Worm (Caenorhabditis elegans): Measurements from ENCODE around the gene F35C5.3.

Gene F35C5.3

DNA sequence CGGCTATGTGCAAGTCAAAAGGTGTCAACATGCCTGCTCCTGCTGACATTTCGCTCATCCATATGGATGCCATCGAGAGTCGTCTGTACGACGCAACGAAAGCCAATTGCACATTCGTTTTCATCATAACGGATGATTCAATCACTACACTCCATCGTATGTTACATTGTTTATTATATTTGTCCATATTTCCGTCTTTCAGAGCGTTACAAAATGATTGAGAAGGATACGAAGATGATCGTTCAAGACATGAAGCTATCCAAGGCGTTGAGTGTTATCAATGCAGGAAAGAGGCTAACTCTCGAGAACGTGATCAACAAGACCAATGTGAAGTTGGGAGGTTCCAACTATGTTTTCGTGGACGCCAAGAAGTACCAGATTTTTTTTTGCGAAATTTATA, 32.9 kb downstream of the F35C5.3 start:
- TF ChIP-seq egl-5 (tag; optimal IDR thresholded peaks at IDR 0.05) = no peak
- no peak for TF ChIP-seq tbx-2 (tag; optimal IDR thresholded peaks at IDR 0.05)
- no peak for TF ChIP-seq unc-39 (tag; optimal IDR thresholded peaks at IDR 0.05)
- no peak for TF ChIP-seq aly-2 (tag; optimal IDR thresholded peaks at IDR 0.05)
- TF ChIP-seq elt-3 (tag; optimal IDR thresholded peaks at IDR 0.05) = no peak
- no peak for TF ChIP-seq fkh-10 (GFP tag; optimal IDR thresholded peaks at IDR 0.05)
- TF ChIP-seq nfya-1 (tag; optimal IDR thresholded peaks at IDR 0.05; ENCODE audit: insufficient read depth) = no peak
- no peak for TF ChIP-seq nhr-11 (tag; optimal IDR thresholded peaks at IDR 0.05)
- TF ChIP-seq nhr-77 (tag; optimal IDR thresholded peaks at IDR 0.05) = no peak
- no peak for TF ChIP-seq pqm-1 (tag; optimal IDR thresholded peaks at IDR 0.05)
- TF ChIP-seq ztf-11 (tag; optimal IDR thresholded peaks at IDR 0.05) = no peak

DNA sequence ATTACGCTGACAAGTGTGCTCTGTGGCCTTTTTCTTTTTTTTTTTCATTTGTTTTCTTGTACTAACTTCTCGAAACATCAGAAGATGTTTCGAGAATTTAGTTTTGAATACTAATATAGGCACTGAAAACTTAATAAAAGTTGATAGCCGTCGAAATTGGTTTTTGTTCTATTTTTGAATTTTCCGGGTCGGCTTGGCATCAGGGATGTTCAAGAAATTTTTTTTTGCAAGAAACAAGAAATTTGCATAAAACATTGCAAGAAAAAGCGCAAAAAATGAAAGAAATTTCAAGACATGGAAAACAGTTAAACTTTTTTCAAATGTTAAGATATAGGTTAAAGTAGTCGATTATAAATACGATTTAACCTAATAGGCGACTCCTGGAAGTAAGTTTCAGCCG, 34.7 kb downstream of the F35C5.3 start:
- TF ChIP-seq elt-1 (tag; optimal IDR thresholded peaks at IDR 0.05) (no peak), lin-15B (tag; optimal IDR thresholded peaks at IDR 0.05) (no peak), nhr-23 (tag; optimal IDR thresholded peaks at IDR 0.05) (no peak), elt-3 (tag; optimal IDR thresholded peaks at IDR 0.05) (no peak), nfya-1 (tag; optimal IDR thresholded peaks at IDR 0.05; ENCODE audit: insufficient read depth) (no peak), aly-2 (tag; optimal IDR thresholded peaks at IDR 0.05) (no peak), nhr-25 (tag; optimal IDR thresholded peaks at IDR 0.05) (no peak), ztf-4 (tag; optimal IDR thresholded peaks at IDR 0.05) (no peak), R02D3.7 (tag; optimal IDR thresholded peaks at IDR 0.05) (no peak), nhr-12 (tag; optimal IDR thresholded peaks at IDR 0.05) (no peak), skn-1 (tag; optimal IDR thresholded peaks at IDR 0.05) (no peak), nhr-77 (tag; optimal IDR thresholded peaks at IDR 0.05) (no peak), ceh-9 (tag; optimal IDR thresholded peaks at IDR 0.05) (no peak), ama-1 (optimal IDR thresholded peaks at IDR 0.05) (no peak), snpc-4 (tag; optimal IDR thresholded peaks at IDR 0.05) (no peak), nhr-28 (tag; optimal IDR thresholded peaks at IDR 0.05) (no peak), ztf-11 (tag; optimal IDR thresholded peaks at IDR 0.05) (no peak)

DNA sequence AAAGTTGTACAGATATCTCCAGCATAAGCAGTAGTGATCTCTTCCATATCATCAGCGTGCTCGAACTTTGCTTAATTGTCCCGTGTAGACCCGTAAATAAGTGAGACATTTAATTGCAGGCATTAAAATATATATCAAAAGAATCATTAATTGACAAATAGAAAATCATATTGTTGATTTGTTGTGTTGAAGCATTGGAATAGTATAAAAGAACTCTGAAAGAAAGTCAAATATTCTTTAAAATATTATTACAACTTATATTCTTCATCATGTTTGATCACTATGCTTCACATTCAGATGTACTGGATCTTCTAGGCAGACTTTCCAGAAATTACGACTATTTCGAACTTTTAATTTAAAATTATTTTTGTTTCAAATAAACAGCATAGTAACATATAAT, 37.0 kb downstream of the F35C5.3 start, which contains the start of gene F58G1.8:
Gene F58G1.8 (minus strand): TSS at position 101 of the 400 bp plus-strand sequence.
- TF ChIP-seq ceh-9 (tag; optimal IDR thresholded peaks at IDR 0.05) = no peak
- TF ChIP-seq mdl-1 (tag; optimal IDR thresholded peaks at IDR 0.05) = no peak
- TF ChIP-seq nfya-1 (tag; optimal IDR thresholded peaks at IDR 0.05; ENCODE audit: insufficient read depth) = no peak
- TF ChIP-seq egl-5 (tag; optimal IDR thresholded peaks at IDR 0.05) = no peak
- no peak for TF ChIP-seq ZK546.5 (tag; optimal IDR thresholded peaks at IDR 0.05)
- no peak for TF ChIP-seq lin-15B (tag; optimal IDR thresholded peaks at IDR 0.05)
- TF ChIP-seq nhr-11 (tag; optimal IDR thresholded peaks at IDR 0.05) = no peak

DNA sequence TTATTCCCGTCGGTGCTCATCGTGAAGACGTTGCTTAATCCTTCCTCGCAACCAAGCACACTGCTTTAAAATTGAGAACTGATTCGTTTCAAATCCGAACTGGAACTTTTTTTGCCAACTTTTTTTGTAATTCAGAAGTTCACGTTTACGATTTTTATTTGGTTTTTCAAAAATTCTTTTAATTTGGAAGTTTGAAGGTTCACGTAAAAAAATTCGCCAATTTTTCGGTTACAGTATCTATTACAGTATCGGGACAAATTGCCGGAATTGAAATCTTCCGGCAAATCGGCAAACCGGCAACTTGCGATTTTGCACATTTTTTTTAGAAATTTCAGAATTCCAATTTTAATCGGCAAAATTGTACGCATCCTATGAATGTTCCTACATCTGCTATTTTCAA, 39.7 kb downstream of the F35C5.3 start, which contains the start of gene F58G1.3:
Gene F58G1.3 (minus strand): TSS at position 101 of the 400 bp plus-strand sequence.
- TF ChIP-seq ztf-11 (tag; optimal IDR thresholded peaks at IDR 0.05) = no peak

DNA sequence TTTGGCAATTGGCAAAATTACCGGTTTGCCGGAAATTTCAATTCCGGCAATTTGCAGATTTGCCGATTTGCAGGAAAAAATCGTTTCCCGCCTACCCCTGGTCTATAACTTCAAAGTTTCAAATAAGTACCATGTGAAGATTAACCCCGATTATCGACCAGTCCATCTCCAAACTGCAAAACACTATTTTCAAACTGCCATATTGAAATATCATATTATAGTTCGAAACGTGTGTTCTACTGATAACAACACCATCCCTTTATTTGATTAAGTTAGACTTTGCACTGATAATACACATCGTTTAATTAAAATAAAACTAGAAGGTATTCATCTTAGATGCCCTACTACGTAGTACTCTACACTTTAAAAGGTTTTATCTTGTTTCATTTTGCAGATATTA, 41.6 kb downstream of the F35C5.3 start:
- TF ChIP-seq unc-39 (tag; optimal IDR thresholded peaks at IDR 0.05) (no peak), R02D3.7 (tag; optimal IDR thresholded peaks at IDR 0.05) (no peak), nfya-1 (tag; optimal IDR thresholded peaks at IDR 0.05; ENCODE audit: insufficient read depth) (no peak), fos-1 (tag; optimal IDR thresholded peaks at IDR 0.05) (no peak), skn-1 (tag; optimal IDR thresholded peaks at IDR 0.05) (no peak), pqm-1 (tag; optimal IDR thresholded peaks at IDR 0.05) (peak; percentile 22), unc-62 (GFP tag; optimal IDR thresholded peaks at IDR 0.05) (no peak), fkh-2 (tag; optimal IDR thresholded peaks at IDR 0.05) (no peak), ama-1 (optimal IDR thresholded peaks at IDR 0.05) (no peak), aly-2 (tag; optimal IDR thresholded peaks at IDR 0.05) (no peak), nhr-23 (tag; optimal IDR thresholded peaks at IDR 0.05) (no peak), ceh-16 (tag; optimal IDR thresholded peaks at IDR 0.05) (no peak), nhr-43 (tag; optimal IDR thresholded peaks at IDR 0.05; ENCODE audit: poor library complexity, severe bottlenecking) (no peak), fkh-10 (GFP tag; optimal IDR thresholded peaks at IDR 0.05) (no peak), elt-2 (tag; optimal IDR thresholded peaks at IDR 0.05) (peak; percentile 69), egl-5 (tag; optimal IDR thresholded peaks at IDR 0.05) (no peak)

DNA sequence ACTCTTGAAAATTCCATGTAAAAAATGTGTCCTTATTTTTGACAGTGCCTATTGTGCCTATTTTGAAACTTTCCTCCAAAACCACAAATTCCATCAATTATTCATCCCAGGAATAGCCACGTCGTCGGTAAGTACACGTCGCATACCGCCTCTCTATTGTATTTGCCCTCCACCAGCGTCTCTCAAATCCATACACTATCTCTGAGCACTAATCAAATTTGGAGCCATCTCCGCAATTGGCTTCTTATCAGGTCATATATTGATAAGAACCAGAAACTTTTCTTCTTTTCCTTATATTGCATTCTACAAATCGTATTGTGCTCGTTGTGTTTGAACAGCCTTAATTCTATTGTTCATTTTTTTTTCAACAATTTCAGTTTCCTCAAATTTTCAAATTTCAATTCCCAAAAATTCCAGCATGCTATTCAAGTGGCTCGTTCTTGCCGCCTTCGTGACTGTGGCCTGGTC, 42.9 kb downstream of the F35C5.3 start, which contains the start of gene dct-18:
Gene dct-18 (plus strand): TSS at position 418 of the 468 bp plus-strand sequence.
- no peak for TF ChIP-seq nhr-76 (tag; optimal IDR thresholded peaks at IDR 0.05)
- TF ChIP-seq nfya-1 (tag; optimal IDR thresholded peaks at IDR 0.05; ENCODE audit: insufficient read depth) = no peak
- TF ChIP-seq elt-2 (tag; optimal IDR thresholded peaks at IDR 0.05) = peak; percentile 95
- peak; percentile 24 for TF ChIP-seq pha-4 (tag; optimal IDR thresholded peaks at IDR 0.05)
- no peak for TF ChIP-seq nhr-237 (tag; optimal IDR thresholded peaks at IDR 0.05)
- TF ChIP-seq egl-5 (tag; optimal IDR thresholded peaks at IDR 0.05) = no peak
- TF ChIP-seq pqm-1 (tag; optimal IDR thresholded peaks at IDR 0.05) = peak; percentile 77
- no peak for TF ChIP-seq nhr-12 (tag; optimal IDR thresholded peaks at IDR 0.05)
- TF ChIP-seq mdl-1 (tag; optimal IDR thresholded peaks at IDR 0.05) = no peak
- no peak for TF ChIP-seq ceh-16 (tag; optimal IDR thresholded peaks at IDR 0.05)
- no peak for TF ChIP-seq hmg-11 (tag; optimal IDR thresholded peaks at IDR 0.05)
